Worm (Caenorhabditis elegans) whole organism, midembryonic: ENCODE results near the gene B0524.6.
A peak's percentile ranks its signal among the peaks of the same experiment; 100 is the strongest.

ENCODE experiments used
- T22C8.4 ChIP-seq: fragments of 200-800 bp; sonication (Bioruptor generic); IDR thresholded peaks from 2 replicates; pipeline ENCODE4 v1.3.6; 2022; ENCODE audit warnings: missing genetic modification characterization, missing compliant biosample characterization
- med-1 ChIP-seq: sonication (generic microtip); optimal IDR thresholded peaks from 2 replicates; lab custom pipeline; 2017; ENCODE audit warnings: missing genetic modification characterization, mild to moderate bottlenecking, missing compliant biosample characterization, antibody characterized with exemption, missing genetic modification reagents; ENCODE audit not compliant: insufficient read depth
- ref-1 ChIP-seq: fragments of 200-800 bp; sonication (Bioruptor generic); conservative IDR thresholded peaks from 2 replicates; pipeline ENCODE4 v1.3.6; 2022; ENCODE audit warnings: missing genetic modification reagents, missing genetic modification characterization, missing compliant biosample characterization
- tab-1 ChIP-seq: fragments of 200-800 bp; sonication (Bioruptor generic); IDR thresholded peaks from 2 replicates; pipeline ENCODE4 v1.3.6; 2022; ENCODE audit warnings: missing genetic modification characterization, missing compliant biosample characterization
- ztf-23 ChIP-seq: fragments of 200-800 bp; sonication (Bioruptor generic); IDR thresholded peaks from 2 replicates; pipeline ENCODE4 v1.3.6; 2022; ENCODE audit warnings: missing genetic modification reagents, missing genetic modification characterization, missing compliant biosample characterization
- ztf-29 ChIP-seq: fragments of 200-800 bp; sonication (Bioruptor generic); IDR thresholded peaks from 2 replicates; pipeline ENCODE4 v1.3.6; 2022; ENCODE audit warnings: missing genetic modification reagents, missing genetic modification characterization, missing compliant biosample characterization

- no peak for TF ChIP-seq med-1 (GFP tag; lab: Kevin White, UChicago)
- TF ChIP-seq tab-1 (GFP tag; lab: Robert Waterston, UW), result no peak
- TF ChIP-seq ztf-29, result no peak
- no peak for TF ChIP-seq ref-1
- no peak for TF ChIP-seq ztf-23 (GFP tag; lab: Robert Waterston, UW)
- TF ChIP-seq T22C8.4 (GFP tag; lab: Robert Waterston, UW), result peak; percentile 59; the same call in 1 of the 2 replicates
Measured at ce11 chrIII:1882678-1883077, 22.8 kb downstream of the B0524.6 start.
